Worm (Caenorhabditis elegans) whole organism, L2 larva: ENCODE data around the gene ZK632.12.

Experiments used
- C34F6.9 ChIP-seq: fragments of 150-350 bp; optimal IDR thresholded peaks from 2 replicates; lab custom pipeline; 2014; ENCODE audit warnings: missing biosample characterization, missing genetic modification characterization
- F13H6.1 ChIP-seq: sonication (generic microtip); optimal IDR thresholded peaks from 2 replicates; lab custom pipeline; 2016; ENCODE audit warnings: missing genetic modification characterization, missing compliant biosample characterization
- R02D3.7 ChIP-seq: fragments of 150-350 bp; optimal IDR thresholded peaks from 2 replicates; lab custom pipeline; 2014; ENCODE audit warnings: missing biosample characterization, missing genetic modification characterization
- Y55F3AM.14 ChIP-seq: fragments of 200-800 bp; sonication (Bioruptor generic); optimal IDR thresholded peaks from 2 replicates; lab custom pipeline; 2018; ENCODE audit warnings: mild to moderate bottlenecking, missing genetic modification characterization, missing compliant biosample characterization
- alr-1 ChIP-seq: fragments of 150-350 bp; optimal IDR thresholded peaks from 2 replicates; lab custom pipeline; 2014; ENCODE audit warnings: missing biosample characterization, missing genetic modification characterization
- ama-1 ChIP-seq: fragments of 150-350 bp; optimal IDR thresholded peaks from 2 replicates; lab custom pipeline; 2018; ENCODE audit warnings: inconsistent platforms
- blmp-1 ChIP-seq: sonication (generic microtip); optimal IDR thresholded peaks from 2 replicates; lab custom pipeline; 2017; ENCODE audit warnings: missing genetic modification characterization, mild to moderate bottlenecking, missing compliant biosample characterization, antibody characterized with exemption, moderate library complexity; ENCODE audit not compliant: insufficient read depth
- ceh-16 ChIP-seq: fragments of 150-350 bp; optimal IDR thresholded peaks from 2 replicates; lab custom pipeline; 2014; ENCODE audit warnings: missing biosample characterization, missing genetic modification characterization
- ceh-82 ChIP-seq: fragments of 150-350 bp; optimal IDR thresholded peaks from 2 replicates; lab custom pipeline; 2014; ENCODE audit warnings: missing biosample characterization, missing genetic modification characterization
- crh-2 ChIP-seq: sonication (generic microtip); optimal IDR thresholded peaks from 2 replicates; lab custom pipeline; 2017; ENCODE audit warnings: missing biosample characterization, missing genetic modification characterization
- dmd-4 ChIP-seq: sonication (generic microtip); optimal IDR thresholded peaks from 2 replicates; lab custom pipeline; 2017; ENCODE audit warnings: missing biosample characterization, missing genetic modification characterization
- egl-27 ChIP-seq: sonication (generic microtip); optimal IDR thresholded peaks from 3 replicates; lab custom pipeline; 2017; ENCODE audit warnings: missing biosample characterization, missing genetic modification reagents, missing genetic modification characterization
- elt-1 ChIP-seq: fragments of 150-350 bp; optimal IDR thresholded peaks from 2 replicates; lab custom pipeline; 2014; ENCODE audit warnings: missing biosample characterization, missing genetic modification characterization
- elt-3 ChIP-seq: sonication (generic microtip); optimal IDR thresholded peaks from 2 replicates; lab custom pipeline; 2017; ENCODE audit warnings: missing biosample characterization, missing genetic modification characterization
- fos-1 ChIP-seq: fragments of 150-350 bp; optimal IDR thresholded peaks from 2 replicates; lab custom pipeline; 2014; ENCODE audit warnings: missing biosample characterization, missing genetic modification characterization
- gmeb-1 ChIP-seq: fragments of 150-350 bp; optimal IDR thresholded peaks from 2 replicates; lab custom pipeline; 2014; ENCODE audit warnings: missing biosample characterization, missing genetic modification characterization
- lin-11 ChIP-seq: fragments of 150-350 bp; sonication (generic microtip); optimal IDR thresholded peaks from 2 replicates; lab custom pipeline; 2014; ENCODE audit warnings: missing biosample characterization, missing genetic modification characterization, inconsistent platforms, mixed read lengths
- lin-39 ChIP-seq: fragments of 150-350 bp; optimal IDR thresholded peaks from 2 replicates; lab custom pipeline; 2014; ENCODE audit warnings: missing biosample characterization, missing genetic modification reagents, missing genetic modification characterization
- lsy-2 ChIP-seq, 2 experiments: fragments of 150-350 bp in 1 of 2; sonication (generic microtip) in 1 of 2; optimal IDR thresholded peaks; 2 replicates each; lab custom pipeline; 2014 to 2017; ENCODE audit warnings: missing biosample characterization in 2 of 2, missing genetic modification characterization in 2 of 2
- mab-5 ChIP-seq: fragments of 150-350 bp; optimal IDR thresholded peaks from 2 replicates; lab custom pipeline; 2014; ENCODE audit warnings: missing biosample characterization, missing genetic modification characterization
- mbf-1 ChIP-seq: sonication (generic microtip); optimal IDR thresholded peaks from 2 replicates; lab custom pipeline; 2017; ENCODE audit warnings: missing biosample characterization, missing genetic modification characterization
- mdl-1 ChIP-seq, 2 experiments: fragments of 150-350 bp in 1 of 2; sonication (generic microtip) in 1 of 2; optimal IDR thresholded peaks; 2 replicates each; lab custom pipeline; 2017; ENCODE audit warnings: missing biosample characterization in 2 of 2, missing genetic modification characterization in 2 of 2
- nhr-10 ChIP-seq: sonication (generic microtip); optimal IDR thresholded peaks from 2 replicates; lab custom pipeline; 2017; ENCODE audit warnings: missing biosample characterization, missing genetic modification characterization
- nhr-11 ChIP-seq: fragments of 150-350 bp; optimal IDR thresholded peaks from 2 replicates; lab custom pipeline; 2014; ENCODE audit warnings: missing biosample characterization, missing genetic modification characterization
- nhr-129 ChIP-seq: fragments of 150-350 bp; optimal IDR thresholded peaks from 2 replicates; lab custom pipeline; 2014; ENCODE audit warnings: missing biosample characterization, missing genetic modification characterization
- nhr-237 ChIP-seq: fragments of 150-350 bp; optimal IDR thresholded peaks from 2 replicates; lab custom pipeline; 2014; ENCODE audit warnings: missing biosample characterization, missing genetic modification characterization
- nhr-25 ChIP-seq: fragments of 150-350 bp; sonication (generic microtip); optimal IDR thresholded peaks from 3 replicates; lab custom pipeline; 2014; ENCODE audit warnings: missing biosample characterization, missing genetic modification characterization
- nhr-6 ChIP-seq: fragments of 150-350 bp; optimal IDR thresholded peaks from 2 replicates; lab custom pipeline; 2014; ENCODE audit warnings: missing biosample characterization, missing genetic modification characterization
- nhr-77 ChIP-seq: fragments of 150-350 bp; optimal IDR thresholded peaks from 2 replicates; lab custom pipeline; 2014; ENCODE audit warnings: missing biosample characterization, missing genetic modification characterization
- sma-9 ChIP-seq, 2 experiments: fragments of 150-350 bp in 1 of 2; sonication (generic microtip) in 1 of 2; optimal IDR thresholded peaks; 2 replicates each; lab custom pipeline; 2014 to 2016; ENCODE audit warnings: missing genetic modification characterization in 2 of 2, mild to moderate bottlenecking in 1 of 2, missing biosample characterization in 1 of 2, missing compliant biosample characterization in 1 of 2, missing genetic modification reagents in 1 of 2, moderate library complexity in 1 of 2
- zag-1 ChIP-seq: fragments of 150-350 bp; optimal IDR thresholded peaks from 2 replicates; lab custom pipeline; 2014; ENCODE audit warnings: missing biosample characterization, missing genetic modification characterization
- ztf-1 ChIP-seq: fragments of 200-800 bp; sonication (Bioruptor generic); conservative IDR thresholded peaks from 2 replicates; pipeline ENCODE4 v1.3.6; 2022; ENCODE audit warnings: missing genetic modification characterization, missing compliant biosample characterization
- ztf-11 ChIP-seq: sonication (generic microtip); optimal IDR thresholded peaks from 2 replicates; lab custom pipeline; 2017; ENCODE audit warnings: missing biosample characterization, missing genetic modification characterization
- ztf-4 ChIP-seq: fragments of 150-350 bp; optimal IDR thresholded peaks from 2 replicates; lab custom pipeline; 2014; ENCODE audit warnings: missing biosample characterization, missing genetic modification characterization

The ZK632.12 gene

ce11 chrIII:9786776-9787175, 43.8 kb upstream of the ZK632.12 start:
- TF ChIP-seq ceh-82 (tag; lab: Kevin White, UChicago): no peak
- TF ChIP-seq ztf-4: no peak
- peak; percentile 95 for TF ChIP-seq fos-1 (tag; lab: Kevin White, UChicago)
- TF ChIP-seq nhr-10 (tag; lab: Kevin White, UChicago): no peak
- no peak for TF ChIP-seq lin-39 (tag; lab: Kevin White, UChicago)
- TF ChIP-seq crh-2 (tag; lab: Kevin White, UChicago): peak; percentile 84
- no peak for TF ChIP-seq zag-1 (tag; lab: Kevin White, UChicago)
- no peak for TF ChIP-seq Y55F3AM.14 (GFP tag; lab: Kevin White, UChicago)
- no peak for TF ChIP-seq dmd-4 (tag; lab: Kevin White, UChicago)
- TF ChIP-seq alr-1 (tag; lab: Kevin White, UChicago): no peak
- TF ChIP-seq nhr-25 (tag; lab: Kevin White, UChicago): no peak
- TF ChIP-seq nhr-6: no peak

ce11 chrIII:9789083-9789482, 41.5 kb upstream of the ZK632.12 start:
- TF ChIP-seq gmeb-1 (no peak), nhr-25 (tag; lab: Kevin White, UChicago) (no peak), nhr-129 (tag; lab: Kevin White, UChicago) (no peak), dmd-4 (tag; lab: Kevin White, UChicago) (no peak), ztf-11 (tag; lab: Kevin White, UChicago) (no peak), nhr-6 (no peak), alr-1 (tag; lab: Kevin White, UChicago) (no peak), sma-9 (GFP tag; optimal IDR thresholded peaks at IDR 0.05; lab: Kevin White, UChicago) (no peak), sma-9 (tag; optimal IDR thresholded peaks at IDR 0.05; lab: Kevin White, UChicago) (no peak), elt-1 (no peak), mdl-1 (tag; optimal IDR thresholded peaks at IDR 0.05; lab: Kevin White, UChicago) (no peak), fos-1 (tag; lab: Kevin White, UChicago) (no peak), ztf-1 (no peak), ama-1 (no peak), lin-11 (no peak), lin-39 (tag; lab: Kevin White, UChicago) (no peak), mab-5 (no peak), mbf-1 (no peak), lsy-2 (tag; optimal IDR thresholded peaks at IDR 0.05; lab: Kevin White, UChicago) (no peak)

ce11 chrIII:9789607-9790073, 41.0 kb upstream of the ZK632.12 start, which contains the start of gene R10E11.5:
R10E11.5 (minus strand) TSS chrIII:9789657.
- TF ChIP-seq fos-1 (tag; lab: Kevin White, UChicago) (no peak), nhr-237 (no peak), elt-1 (no peak), dmd-4 (tag; lab: Kevin White, UChicago) (no peak), nhr-77 (no peak)

ce11 chrIII:9793592-9794417, 36.8 kb upstream of the ZK632.12 start, which contains the start of the genes R10E11.9 and mcm-6:
R10E11.9 (minus strand) TSS chrIII:9793642.
mcm-6 (plus strand) TSS chrIII:9794367.
- TF ChIP-seq nhr-11 (tag; lab: Kevin White, UChicago) (no peak), ztf-1 (no peak), ztf-4 (no peak), egl-27 (tag; lab: Kevin White, UChicago) (no peak), gmeb-1 (peak; percentile 62), F13H6.1 (no peak), mbf-1 (no peak), blmp-1 (no peak), ceh-16 (tag; lab: Kevin White, UChicago) (no peak), mab-5 (no peak), lsy-2 (tag; optimal IDR thresholded peaks at IDR 0.05; lab: Kevin White, UChicago) (peak in 1 of 2 experiments; percentile 20), C34F6.9 (peak; percentile 16), R02D3.7 (tag; lab: Kevin White, UChicago) (no peak), ceh-82 (tag; lab: Kevin White, UChicago) (no peak)
- TF ChIP-seq, all 48 proteins: peak for 3

- TF ChIP-seq nhr-10 (tag; lab: Kevin White, UChicago) (no peak), ama-1 (no peak), fos-1 (tag; lab: Kevin White, UChicago) (no peak), egl-27 (tag; lab: Kevin White, UChicago) (no peak), elt-3 (tag; lab: Kevin White, UChicago) (no peak)
- TF ChIP-seq, all 48 proteins: peak for 0
Measured at ce11 chrIII:9796448-9796847, 34.2 kb upstream of the ZK632.12 start, which contains the start of gene srxa-10. srxa-10 (minus strand) TSS chrIII:9796548.
